Fruit fly (Drosophila melanogaster) whole organism, embryonic: ENCODE data around the gene CG32801.

ENCODE experiments used
- C15 ChIP-seq: fragments of 200-800 bp; sonication (Bioruptor generic); IDR thresholded peaks from 3 replicates; pipeline ENCODE4 v1.3.6; 2022; ENCODE audit warnings: missing biosample characterization, missing genetic modification characterization
- CG10147 ChIP-seq: fragments of 200-800 bp; sonication (Bioruptor generic); optimal IDR thresholded peaks from 2 replicates; lab custom pipeline; 2019; ENCODE audit warnings: missing biosample characterization, mild to moderate bottlenecking, missing genetic modification characterization, moderate library complexity
- CG13123 ChIP-seq: fragments of 200-800 bp; sonication (Bioruptor generic); optimal IDR thresholded peaks from 2 replicates; lab custom pipeline; 2016; ENCODE audit warnings: missing biosample characterization, missing genetic modification characterization
- CG13287 ChIP-seq: fragments of 200-800 bp; sonication (Bioruptor generic); IDR thresholded peaks from 2 replicates; pipeline ENCODE4 v1.3.6; 2022; ENCODE audit warnings: missing biosample characterization, missing genetic modification characterization; ENCODE audit not compliant: partially characterized antibody
- CG14710 ChIP-seq: fragments of 200-800 bp; sonication (Bioruptor generic); optimal IDR thresholded peaks from 3 replicates; lab custom pipeline; 2019; ENCODE audit warnings: missing biosample characterization, mild to moderate bottlenecking, missing genetic modification characterization, moderate library complexity
- CG15696 ChIP-seq: fragments of 200-800 bp; sonication (Bioruptor generic); optimal IDR thresholded peaks from 2 replicates; lab custom pipeline; 2019; ENCODE audit warnings: missing biosample characterization, mild to moderate bottlenecking, missing genetic modification characterization, moderate library complexity
- CG16813 ChIP-seq: fragments of 200-800 bp; sonication (Bioruptor generic); IDR thresholded peaks from 3 replicates; pipeline ENCODE4 v1.3.6; 2022; ENCODE audit warnings: missing biosample characterization, missing genetic modification characterization; ENCODE audit not compliant: partially characterized antibody
- CG17186 ChIP-seq: fragments of 200-800 bp; sonication (Bioruptor generic); optimal IDR thresholded peaks from 3 replicates; lab custom pipeline; 2017; ENCODE audit warnings: missing biosample characterization, missing genetic modification reagents, missing genetic modification characterization
- CG2120 ChIP-seq: fragments of 200-800 bp; sonication (Bioruptor generic); optimal IDR thresholded peaks from 3 replicates; lab custom pipeline; 2016; ENCODE audit warnings: missing biosample characterization, missing genetic modification characterization
- CG2129 ChIP-seq: fragments of 200-800 bp; sonication (Bioruptor generic); IDR thresholded peaks from 2 replicates; pipeline ENCODE4 v1.3.6; 2022; ENCODE audit warnings: missing biosample characterization, missing genetic modification characterization; ENCODE audit not compliant: partially characterized antibody
- CG33213 ChIP-seq: fragments of 200-800 bp; sonication (Bioruptor generic); optimal IDR thresholded peaks from 3 replicates; lab custom pipeline; 2016; ENCODE audit warnings: missing biosample characterization, missing genetic modification characterization
- CG42726 ChIP-seq: fragments of 200-800 bp; sonication (Bioruptor generic); IDR thresholded peaks from 2 replicates; pipeline ENCODE4 v1.3.6; 2022; ENCODE audit warnings: missing biosample characterization, missing genetic modification characterization; ENCODE audit not compliant: partially characterized antibody
- CG4282 ChIP-seq: fragments of 200-800 bp; sonication (Bioruptor generic); optimal IDR thresholded peaks from 2 replicates; lab custom pipeline; 2016; ENCODE audit warnings: missing biosample characterization, missing genetic modification characterization
- CG4360 ChIP-seq: fragments of 200-800 bp; sonication (Bioruptor generic); IDR thresholded peaks from 2 replicates; pipeline ENCODE4 v1.3.6; 2022; ENCODE audit warnings: missing biosample characterization, missing genetic modification characterization
- CG4404 ChIP-seq: fragments of 200-800 bp; sonication (Bioruptor generic); IDR thresholded peaks from 2 replicates; pipeline ENCODE4 v1.3.6; 2022; ENCODE audit warnings: missing biosample characterization, missing genetic modification characterization
- CG5180 ChIP-seq: fragments of 200-800 bp; sonication (Bioruptor generic); optimal IDR thresholded peaks from 3 replicates; lab custom pipeline; 2017; ENCODE audit warnings: missing biosample characterization, missing genetic modification characterization, mild to moderate bottlenecking, moderate library complexity, missing genetic modification reagents
- CG5245 ChIP-seq: fragments of 200-800 bp; sonication (Bioruptor generic); optimal IDR thresholded peaks from 3 replicates; lab custom pipeline; 2016; ENCODE audit warnings: missing biosample characterization, missing genetic modification characterization
- CG8944 ChIP-seq: fragments of 200-800 bp; sonication (Bioruptor generic); optimal IDR thresholded peaks from 3 replicates; lab custom pipeline; 2016; ENCODE audit warnings: missing biosample characterization, missing genetic modification characterization
- CTCF ChIP-seq: fragments of 200-800 bp; sonication (Bioruptor generic); optimal IDR thresholded peaks from 2 replicates; lab custom pipeline; 2017; ENCODE audit warnings: missing biosample characterization, mild to moderate bottlenecking, missing genetic modification characterization, moderate library complexity
- Dip3 ChIP-seq: fragments of 200-800 bp; sonication (Bioruptor generic); optimal IDR thresholded peaks from 3 replicates; lab custom pipeline; 2016; ENCODE audit warnings: missing biosample characterization, missing genetic modification characterization
- Hand ChIP-seq: fragments of 200-800 bp; sonication (Bioruptor generic); optimal IDR thresholded peaks from 2 replicates; lab custom pipeline; 2017; ENCODE audit warnings: mild to moderate bottlenecking, missing biosample characterization, missing genetic modification reagents, missing genetic modification characterization
- Max ChIP-seq: fragments of 200-800 bp; sonication (Bioruptor generic); optimal IDR thresholded peaks from 2 replicates; lab custom pipeline; 2016; ENCODE audit warnings: missing biosample characterization, mild to moderate bottlenecking, missing genetic modification characterization
- Nf-YC ChIP-seq: fragments of 200-800 bp; optimal IDR thresholded peaks from 3 replicates; lab custom pipeline; 2019; ENCODE audit warnings: missing biosample characterization, mild to moderate bottlenecking, missing genetic modification characterization, moderate library complexity
- Optix ChIP-seq: fragments of 200-800 bp; sonication (Bioruptor generic); IDR thresholded peaks from 3 replicates; pipeline ENCODE4 v1.3.6; 2022; ENCODE audit warnings: missing biosample characterization, missing genetic modification characterization
- Poxn ChIP-seq: fragments of 200-800 bp; sonication (Bioruptor generic); IDR thresholded peaks from 2 replicates; pipeline ENCODE4 v1.3.6; 2022; ENCODE audit warnings: missing biosample characterization, missing genetic modification characterization
- Ravus ChIP-seq: fragments of 200-800 bp; sonication (Bioruptor generic); IDR thresholded peaks from 2 replicates; pipeline ENCODE4 v1.3.6; 2022; ENCODE audit warnings: missing biosample characterization, missing genetic modification characterization
- Sox102F ChIP-seq: fragments of 200-800 bp; sonication (Bioruptor generic); optimal IDR thresholded peaks from 2 replicates; lab custom pipeline; 2018; ENCODE audit warnings: missing biosample characterization, mild to moderate bottlenecking, missing genetic modification characterization, moderate library complexity
- Spps ChIP-seq: fragments of 200-800 bp; sonication (Bioruptor generic); optimal IDR thresholded peaks from 2 replicates; lab custom pipeline; 2018; ENCODE audit warnings: missing biosample characterization, mild to moderate bottlenecking, missing genetic modification characterization
- Stat92E ChIP-seq, 3 experiments: fragments of >200 bp in 2 of 3; fragments of 200-800 bp in 1 of 3; sonication (Bioruptor generic) in 1 of 3; optimal IDR thresholded peaks; 2 replicates each; lab custom pipeline; 2017 to 2019; ENCODE audit warnings: missing biosample characterization in 3 of 3, missing genetic modification characterization in 3 of 3, mild to moderate bottlenecking in 1 of 3, moderate library complexity in 1 of 3
- Xbp1 ChIP-seq: fragments of 200-800 bp; sonication (Bioruptor generic); optimal IDR thresholded peaks from 3 replicates; lab custom pipeline; 2016; ENCODE audit warnings: missing biosample characterization, mild to moderate bottlenecking, missing genetic modification characterization
- ac ChIP-seq: fragments of 200-800 bp; sonication (Bioruptor generic); optimal IDR thresholded peaks from 3 replicates; lab custom pipeline; 2017; ENCODE audit warnings: missing biosample characterization, mild to moderate bottlenecking, missing genetic modification characterization
- cg ChIP-seq: fragments of 200-800 bp; sonication (Bioruptor generic); optimal IDR thresholded peaks from 3 replicates; lab custom pipeline; 2019; ENCODE audit warnings: missing biosample characterization, mild to moderate bottlenecking, missing genetic modification characterization, moderate library complexity
- croc ChIP-seq: fragments of 200-800 bp; sonication (Bioruptor generic); conservative IDR thresholded peaks from 3 replicates; pipeline ENCODE4 v1.3.6; 2022; ENCODE audit warnings: missing biosample characterization, missing genetic modification characterization
- dan ChIP-seq: fragments of 200-800 bp; sonication (Bioruptor generic); IDR thresholded peaks from 2 replicates; pipeline ENCODE4 v1.3.6; 2022; ENCODE audit warnings: missing biosample characterization, missing genetic modification characterization
- dpn ChIP-seq, 2 experiments: fragments of 200-800 bp; sonication (Bioruptor generic); optimal IDR thresholded peaks; 3 replicates each; lab custom pipeline; 2016; ENCODE audit warnings: missing biosample characterization in 2 of 2, missing genetic modification characterization in 2 of 2
- emc ChIP-seq: fragments of 200-800 bp; sonication (Bioruptor generic); optimal IDR thresholded peaks from 2 replicates; lab custom pipeline; 2016; ENCODE audit warnings: missing biosample characterization, missing genetic modification characterization
- esg ChIP-seq: fragments of 200-800 bp; sonication (Bioruptor generic); conservative IDR thresholded peaks from 2 replicates; pipeline ENCODE4 v1.3.6; 2022; ENCODE audit warnings: missing biosample characterization, missing genetic modification characterization
- fru ChIP-seq: fragments of >200 bp; optimal IDR thresholded peaks from 2 replicates; lab custom pipeline; 2017
- maf-S ChIP-seq: fragments of 200-800 bp; sonication (Bioruptor generic); optimal IDR thresholded peaks from 2 replicates; lab custom pipeline; 2016; ENCODE audit warnings: missing biosample characterization, missing genetic modification characterization
- org-1 ChIP-seq: fragments of 200-800 bp; sonication (Bioruptor generic); optimal IDR thresholded peaks from 2 replicates; lab custom pipeline; 2017; ENCODE audit warnings: missing biosample characterization, missing genetic modification characterization
- psq ChIP-seq: fragments of 200-800 bp; sonication (Bioruptor generic); optimal IDR thresholded peaks from 2 replicates; lab custom pipeline; 2017; ENCODE audit warnings: missing biosample characterization, missing genetic modification characterization
- ranshi ChIP-seq: fragments of 200-800 bp; sonication (Bioruptor generic); IDR thresholded peaks from 2 replicates; pipeline ENCODE4 v1.3.6; 2022; ENCODE audit warnings: missing biosample characterization, missing genetic modification characterization
- sc ChIP-seq, 3 experiments: fragments of >200 bp in 2 of 3; fragments of 200-800 bp in 1 of 3; sonication (Bioruptor generic) in 1 of 3; optimal IDR thresholded peaks; 2 replicates in 2 of 3; 3 replicates in 1 of 3; lab custom pipeline; 2017; ENCODE audit warnings: mild to moderate bottlenecking in 1 of 3, missing biosample characterization in 1 of 3, missing genetic modification characterization in 1 of 3, missing genetic modification reagents in 1 of 3
- schlank ChIP-seq: fragments of 200-800 bp; sonication (Bioruptor generic); optimal IDR thresholded peaks from 2 replicates; lab custom pipeline; 2018; ENCODE audit warnings: missing biosample characterization, mild to moderate bottlenecking, missing genetic modification characterization
- slp2 ChIP-seq: fragments of 200-800 bp; sonication (Bioruptor generic); optimal IDR thresholded peaks from 2 replicates; lab custom pipeline; 2016; ENCODE audit warnings: missing biosample characterization, missing genetic modification characterization
- tap ChIP-seq: fragments of 200-800 bp; optimal IDR thresholded peaks from 3 replicates; lab custom pipeline; 2019; ENCODE audit warnings: missing biosample characterization, mild to moderate bottlenecking, missing genetic modification characterization, moderate library complexity
- tin ChIP-seq: fragments of 200-800 bp; sonication (Bioruptor generic); optimal IDR thresholded peaks from 3 replicates; lab custom pipeline; 2016; ENCODE audit warnings: missing biosample characterization, missing genetic modification characterization
- tna ChIP-seq: fragments of 200-800 bp; sonication (Bioruptor generic); IDR thresholded peaks from 2 replicates; pipeline ENCODE4 v1.3.6; 2022; ENCODE audit warnings: missing biosample characterization, missing genetic modification characterization; ENCODE audit not compliant: partially characterized antibody
- trem ChIP-seq: fragments of 200-800 bp; optimal IDR thresholded peaks from 3 replicates; lab custom pipeline; 2019; ENCODE audit warnings: missing biosample characterization, mild to moderate bottlenecking, missing genetic modification characterization, moderate library complexity

CG32801 gene

dm6 chrX:1951391-1952066, 48.6 kb upstream of the CG32801 start (continued):
- TF ChIP-seq CG33213 (GFP tag; lab: Kevin White, UChicago) (peak; percentile 91), CG5180 (peak; percentile 83), CG5245 (GFP tag; lab: Kevin White, UChicago) (peak; percentile 91), CG4360 (GFP tag; lab: Robert Waterston, UW) (peak; percentile 78), schlank (tag; lab: Kevin White, UChicago) (peak; percentile 90), org-1 (GFP tag; lab: Kevin White, UChicago) (peak; percentile 96), croc (GFP tag; lab: Robert Waterston, UW) (peak; percentile 90), C15 (GFP tag; lab: Robert Waterston, UW) (peak; percentile 87; the same call in 2 of the 3 replicates), CG16813 (GFP tag; lab: Robert Waterston, UW) (no peak), Nf-YC (tag; lab: Kevin White, UChicago) (peak; percentile 76), Xbp1 (GFP tag; lab: Kevin White, UChicago) (peak; percentile 93), dpn (GFP tag; optimal IDR thresholded peaks at IDR 0.05; lab: Kevin White, UChicago) (peak; percentile 95 to 98), CG15696 (tag; lab: Kevin White, UChicago) (peak; percentile 87), Poxn (GFP tag; lab: Robert Waterston, UW) (peak; percentile 61; the same call in 1 of the 2 replicates), Optix (peak; percentile 94), Dip3 (GFP tag; lab: Kevin White, UChicago) (peak; percentile 95), Hand (peak; percentile 93), CG13123 (peak; percentile 92), tin (peak; percentile 96), CG2129 (GFP tag; lab: Robert Waterston, UW) (no peak), esg (GFP tag; lab: Robert Waterston, UW) (peak; percentile 89), Spps (tag; lab: Kevin White, UChicago) (peak; percentile 92), Sox102F (GFP tag; lab: Kevin White, UChicago) (peak; percentile 96), CG14710 (tag; lab: Kevin White, UChicago) (peak; percentile 94), Ravus (GFP tag; lab: Robert Waterston, UW) (peak; percentile 75), CG42726 (GFP tag; lab: Robert Waterston, UW) (no peak), tap (tag; lab: Kevin White, UChicago) (peak; percentile 96), fru (lab: Kevin White, UChicago) (no peak), sc (optimal IDR thresholded peaks at IDR 0.05; lab: Kevin White, UChicago) (no peak), sc (GFP tag; optimal IDR thresholded peaks at IDR 0.05; lab: Kevin White, UChicago) (peak; percentile 95), CTCF (GFP tag; lab: Kevin White, UChicago) (peak; percentile 63), ac (GFP tag; lab: Kevin White, UChicago) (peak; percentile 86), CG4404 (peak; percentile 81), CG17186 (GFP tag; lab: Kevin White, UChicago) (peak; percentile 88), maf-S (peak; percentile 94), ranshi (peak; percentile 94), CG10147 (GFP tag; lab: Kevin White, UChicago) (peak; percentile 92), trem (tag; lab: Kevin White, UChicago) (peak; percentile 94), CG2120 (GFP tag; lab: Kevin White, UChicago) (peak; percentile 96), psq (GFP tag; lab: Kevin White, UChicago) (peak; percentile 73), Stat92E (GFP tag; optimal IDR thresholded peaks at IDR 0.05; lab: Kevin White, UChicago) (peak in 1 of 3 experiments; percentile 22), CG13287 (GFP tag; lab: Robert Waterston, UW) (no peak), emc (peak; percentile 85), CG8944 (GFP tag; lab: Kevin White, UChicago) (peak; percentile 95), Max (GFP tag; lab: Kevin White, UChicago) (peak; percentile 89), cg (GFP tag; lab: Kevin White, UChicago) (peak; percentile 72), slp2 (GFP tag; lab: Kevin White, UChicago) (peak; percentile 95), tna (GFP tag; lab: Robert Waterston, UW) (no peak), dan (GFP tag; lab: Robert Waterston, UW) (peak; percentile 72), CG4282 (GFP tag; lab: Kevin White, UChicago) (peak; percentile 87)
